Fruit fly (Drosophila melanogaster): Measurements from ENCODE around the gene CG13300.

The CG13300 gene

dm6 chr3L:6344243-6344642 lies 7.9 kb downstream of the CG13300 start (continued):
- no peak for TF ChIP-seq gcm2 (GFP tag; optimal IDR thresholded peaks at IDR 0.05)
- TF ChIP-seq gt (GFP tag; IDR thresholded peaks at IDR 0.05), result no peak
- no peak for TF ChIP-seq CG13894 (tag; optimal IDR thresholded peaks at IDR 0.05)
- TF ChIP-seq Hr51 (GFP tag; optimal IDR thresholded peaks at IDR 0.05), result peak in 1 of 2 experiments; percentile 16
- 0 out of 2 replicates have a peak, but pooled peaks have one; percentile 13 for TF ChIP-seq CG11247 (GFP tag; IDR thresholded peaks at IDR 0.05)
- TF ChIP-seq tll (GFP tag; optimal IDR thresholded peaks at IDR 0.05), result peak in 1 of 2 experiments; percentile 15
- peak; percentile 37 for TF ChIP-seq gem (tag; optimal IDR thresholded peaks at IDR 0.05)
- no peak for TF ChIP-seq slp2 (GFP tag; optimal IDR thresholded peaks at IDR 0.05)
- peak; percentile 15 for TF ChIP-seq CG15269 (tag; optimal IDR thresholded peaks at IDR 0.05)
- peak; percentile 25 for TF ChIP-seq CG18599 (GFP tag; optimal IDR thresholded peaks at IDR 0.05)

dm6 chr3L:6342253-6342652 lies 9.9 kb downstream of the CG13300 start:
- TF ChIP-seq Side (GFP tag; optimal IDR thresholded peaks at IDR 0.05), result no peak
- no peak for TF ChIP-seq CG2875 (GFP tag; optimal IDR thresholded peaks at IDR 0.05)
- TF ChIP-seq CG17912 (GFP tag; optimal IDR thresholded peaks at IDR 0.05), result no peak
- no peak for TF ChIP-seq CG18599 (GFP tag; optimal IDR thresholded peaks at IDR 0.05)
- TF ChIP-seq bab2 (GFP tag; optimal IDR thresholded peaks at IDR 0.05), result no peak
- TF ChIP-seq CG2199 (GFP tag; IDR thresholded peaks at IDR 0.05), result peak; percentile 30; the same call in 1 of the 3 replicates
- TF ChIP-seq CG7928 (GFP tag; optimal IDR thresholded peaks at IDR 0.05), result no peak
- TF ChIP-seq tup (GFP tag; optimal IDR thresholded peaks at IDR 0.05), result peak; percentile 42
- TF ChIP-seq bbx (GFP tag; IDR thresholded peaks at IDR 0.05; ENCODE audit: partially characterized antibody), result no peak
- TF ChIP-seq CG8388 (GFP tag; optimal IDR thresholded peaks at IDR 0.05), result no peak
- peak; percentile 91 for TF ChIP-seq sqz (GFP tag; optimal IDR thresholded peaks at IDR 0.05)
- TF ChIP-seq jigr1 (GFP tag; IDR thresholded peaks at IDR 0.05), result no peak
- TF ChIP-seq slp2 (GFP tag; optimal IDR thresholded peaks at IDR 0.05), result no peak

dm6 chr3L:6338306-6338705 lies 13.9 kb downstream of the CG13300 start:
- no peak for TF ChIP-seq twi (tag; optimal IDR thresholded peaks at IDR 0.05)
- TF ChIP-seq TFAM (GFP tag; optimal IDR thresholded peaks at IDR 0.05), result no peak
- no peak for TF ChIP-seq CG12155 (GFP tag; optimal IDR thresholded peaks at IDR 0.05)
- TF ChIP-seq CG12299 (tag; optimal IDR thresholded peaks at IDR 0.05), result no peak
- peak; percentile 64 for TF ChIP-seq Med (GFP tag)
- TF ChIP-seq CG2120 (GFP tag; optimal IDR thresholded peaks at IDR 0.05), result peak; percentile 35
- peak; percentile 27 for TF ChIP-seq CG2712 (tag; optimal IDR thresholded peaks at IDR 0.05)
- TF ChIP-seq Blimp-1 (GFP tag; optimal IDR thresholded peaks at IDR 0.05), result peak; percentile 0
- no peak for TF ChIP-seq pan (optimal IDR thresholded peaks at IDR 0.05)
- peak in 1 of 2 experiments; percentile 8 for TF ChIP-seq pan (GFP tag; optimal IDR thresholded peaks at IDR 0.05 in 1 of 2, IDR thresholded peaks at IDR 0.05 in 1 of 2)
- TF ChIP-seq CG15514 (GFP tag; optimal IDR thresholded peaks at IDR 0.05), result peak; percentile 25
- TF ChIP-seq CG30020 (tag; optimal IDR thresholded peaks at IDR 0.05), result no peak
- TF ChIP-seq Hmr (GFP tag; optimal IDR thresholded peaks at IDR 0.05), result peak; percentile 30
- TF ChIP-seq Rfx (GFP tag; IDR thresholded peaks at IDR 0.05), result peak; percentile 16; the same call in 1 of the 2 replicates
- TF ChIP-seq Meics (GFP tag; optimal IDR thresholded peaks at IDR 0.05), result no peak
- TF ChIP-seq ewg (GFP tag; optimal IDR thresholded peaks at IDR 0.05), result no peak
- TF ChIP-seq Sox102F (GFP tag; optimal IDR thresholded peaks at IDR 0.05), result peak; percentile 5
- peak; percentile 10 for TF ChIP-seq Asciz (GFP tag; optimal IDR thresholded peaks at IDR 0.05)
- TF ChIP-seq CG16815 (GFP tag; optimal IDR thresholded peaks at IDR 0.05), result no peak
- TF ChIP-seq Rx (GFP tag; IDR thresholded peaks at IDR 0.05), result 0 out of 2 replicates have a peak, but pooled peaks have one; percentile 8
- TF ChIP-seq CG17359 (tag; optimal IDR thresholded peaks at IDR 0.05), result peak; percentile 9
- no peak for TF ChIP-seq pros (GFP tag; optimal IDR thresholded peaks at IDR 0.05)
- TF ChIP-seq CG14441 (GFP tag; IDR thresholded peaks at IDR 0.05), result 0 out of 2 replicates have a peak, but pooled peaks have one; percentile 7
- TF ChIP-seq yki (optimal IDR thresholded peaks at IDR 0.05), result no peak
- TF ChIP-seq Ptx1 (GFP tag; IDR thresholded peaks at IDR 0.05), result 0 out of 2 replicates have a peak, but pooled peaks have one; percentile 22
- no peak for TF ChIP-seq tgo (GFP tag; IDR thresholded peaks at IDR 0.05)
- no peak for TF ChIP-seq slp2 (GFP tag; optimal IDR thresholded peaks at IDR 0.05)
- TF ChIP-seq sens (GFP tag), result peak; percentile 52
